Worm (Caenorhabditis elegans): ENCODE measurements around the gene dhhc-4.

ce11 chrIII:9854960-9855359 lies 12.6 kb downstream of the dhhc-4 start:
- no peak for TF ChIP-seq nhr-12 (tag; optimal IDR thresholded peaks at IDR 0.05)
- TF ChIP-seq ama-1 (optimal IDR thresholded peaks at IDR 0.05) = no peak
- TF ChIP-seq ceh-28 (tag; optimal IDR thresholded peaks at IDR 0.05) = no peak
- TF ChIP-seq sea-2 (GFP tag; optimal IDR thresholded peaks at IDR 0.05) = no peak
- TF ChIP-seq unc-62 (GFP tag; optimal IDR thresholded peaks at IDR 0.05) = no peak
- TF ChIP-seq egl-5 (tag; optimal IDR thresholded peaks at IDR 0.05) = no peak
- TF ChIP-seq nhr-77 (tag; optimal IDR thresholded peaks at IDR 0.05) = no peak
- no peak for TF ChIP-seq nhr-76 (tag; optimal IDR thresholded peaks at IDR 0.05)
- no peak for TF ChIP-seq lin-39 (tag; optimal IDR thresholded peaks at IDR 0.05)
- TF ChIP-seq snpc-4 (tag; optimal IDR thresholded peaks at IDR 0.05) = no peak
- no peak for TF ChIP-seq elt-2 (tag; optimal IDR thresholded peaks at IDR 0.05)

Data from whole organism, L3 larva.